Fruit fly (Drosophila melanogaster) whole organism, embryonic: ENCODE measurements around the gene CG13044.

ENCODE experiments used
- ATbp ChIP-seq: fragments of 200-800 bp; sonication (Bioruptor generic); optimal IDR thresholded peaks from 2 replicates; lab custom pipeline; 2017; ENCODE audit warnings: missing biosample characterization, mild to moderate bottlenecking, missing genetic modification characterization, missing genetic modification reagents
- Atf-2 ChIP-seq: fragments of 200-800 bp; sonication (Bioruptor generic); optimal IDR thresholded peaks from 2 replicates; lab custom pipeline; 2016; ENCODE audit warnings: missing biosample characterization, missing genetic modification characterization
- CG10543 ChIP-seq: fragments of 200-800 bp; sonication (Bioruptor generic); optimal IDR thresholded peaks from 3 replicates; lab custom pipeline; 2017; ENCODE audit warnings: missing biosample characterization, mild to moderate bottlenecking, missing genetic modification characterization, moderate library complexity
- E2f1 ChIP-seq: fragments of 200-800 bp; sonication (Bioruptor generic); IDR thresholded peaks from 2 replicates; pipeline ENCODE4 v1.3.6; 2022; ENCODE audit warnings: missing biosample characterization, missing genetic modification characterization
- Ets97D ChIP-seq: fragments of 200-800 bp; sonication (Bioruptor generic); optimal IDR thresholded peaks from 3 replicates; lab custom pipeline; 2016; ENCODE audit warnings: missing biosample characterization, missing genetic modification characterization
- Fer1 ChIP-seq: fragments of 200-800 bp; sonication (Bioruptor generic); optimal IDR thresholded peaks from 2 replicates; lab custom pipeline; 2017; ENCODE audit warnings: missing biosample characterization, mild to moderate bottlenecking, missing genetic modification characterization
- Hr39 ChIP-seq: fragments of >200 bp; optimal IDR thresholded peaks from 2 replicates; lab custom pipeline; 2017
- Stat92E ChIP-seq, 3 experiments: fragments of >200 bp in 2 of 3; fragments of 200-800 bp in 1 of 3; sonication (Bioruptor generic) in 1 of 3; optimal IDR thresholded peaks; 2 replicates each; lab custom pipeline; 2017 to 2019; ENCODE audit warnings: missing biosample characterization in 3 of 3, missing genetic modification characterization in 3 of 3, mild to moderate bottlenecking in 1 of 3, moderate library complexity in 1 of 3
- dan ChIP-seq: fragments of 200-800 bp; sonication (Bioruptor generic); IDR thresholded peaks from 2 replicates; pipeline ENCODE4 v1.3.6; 2022; ENCODE audit warnings: missing biosample characterization, missing genetic modification characterization
- ems ChIP-seq: fragments of 200-800 bp; sonication (Bioruptor generic); optimal IDR thresholded peaks from 3 replicates; lab custom pipeline; 2016; ENCODE audit warnings: missing biosample characterization, missing genetic modification characterization

dm6 chr3L:16263043-16263442 lies 39.9 kb downstream of the CG13044 start, which contains the start of gene CG13070:
- TF ChIP-seq CG10543 (GFP tag; lab: Kevin White, UChicago) = no peak
- TF ChIP-seq E2f1 = no peak
- TF ChIP-seq ATbp = no peak
- TF ChIP-seq Fer1 (GFP tag; lab: Kevin White, UChicago) = no peak
- TF ChIP-seq Stat92E (GFP tag; optimal IDR thresholded peaks at IDR 0.05; lab: Kevin White, UChicago) = no peak
- no peak for TF ChIP-seq Hr39
- no peak for TF ChIP-seq Ets97D (GFP tag; lab: Kevin White, UChicago)
- no peak for TF ChIP-seq ems (GFP tag; lab: Kevin White, UChicago)
- TF ChIP-seq dan (GFP tag; lab: Robert Waterston, UW) = no peak
- no peak for TF ChIP-seq Atf-2
